Worm (Caenorhabditis elegans) whole organism, early embryonic: ENCODE results near the gene C53D6.7.

ENCODE experiments used
- B0310.2 ChIP-seq: sonication (generic microtip); optimal IDR thresholded peaks from 2 replicates; lab custom pipeline; 2016; ENCODE audit warnings: mild to moderate bottlenecking, missing genetic modification characterization, missing compliant biosample characterization
- F13C5.2 ChIP-seq: sonication (generic microtip); optimal IDR thresholded peaks from 2 replicates; lab custom pipeline; 2017; ENCODE audit warnings: mild to moderate bottlenecking, missing genetic modification characterization, inconsistent platforms, missing compliant biosample characterization
- aly-1 ChIP-seq: sonication (generic microtip); optimal IDR thresholded peaks from 2 replicates; lab custom pipeline; 2016; ENCODE audit warnings: missing genetic modification characterization, missing compliant biosample characterization
- ama-1 ChIP-seq: fragments of 150-350 bp; optimal IDR thresholded peaks from 2 replicates; lab custom pipeline; 2014
- ceh-13 ChIP-seq: fragments of 200-800 bp; sonication (Bioruptor generic); optimal IDR thresholded peaks from 2 replicates; lab custom pipeline; 2018; ENCODE audit warnings: mild to moderate bottlenecking, missing genetic modification characterization, missing compliant biosample characterization
- ceh-36 ChIP-seq: sonication (generic microtip); optimal IDR thresholded peaks from 2 replicates; lab custom pipeline; 2016; ENCODE audit warnings: missing genetic modification characterization, inconsistent platforms, missing compliant biosample characterization
- ets-7 ChIP-seq: sonication (generic microtip); optimal IDR thresholded peaks from 2 replicates; lab custom pipeline; 2016; ENCODE audit warnings: missing genotype, missing genetic modification characterization, missing compliant biosample characterization
- flt-1 ChIP-seq: fragments of 200-800 bp; sonication (Bioruptor generic); IDR thresholded peaks from 2 replicates; pipeline ENCODE4 v1.3.6; 2022; ENCODE audit warnings: missing genetic modification characterization, missing compliant biosample characterization
- hmbx-1 ChIP-seq: sonication (generic microtip); optimal IDR thresholded peaks from 2 replicates; lab custom pipeline; 2016; ENCODE audit warnings: mild to moderate bottlenecking, missing genetic modification characterization, missing compliant biosample characterization
- hmg-4 ChIP-seq: fragments of 200-800 bp; sonication (Bioruptor generic); optimal IDR thresholded peaks from 2 replicates; lab custom pipeline; 2018; ENCODE audit warnings: mild to moderate bottlenecking, missing genetic modification characterization, missing compliant biosample characterization
- hnd-1 ChIP-seq: sonication (generic microtip); optimal IDR thresholded peaks from 2 replicates; lab custom pipeline; 2016; ENCODE audit warnings: missing genetic modification characterization, missing compliant biosample characterization
- pes-1 ChIP-seq: fragments of 200-800 bp; sonication (Bioruptor generic); IDR thresholded peaks from 2 replicates; pipeline ENCODE4 v1.3.6; 2022; ENCODE audit warnings: missing genetic modification reagents, missing genetic modification characterization, missing compliant biosample characterization
- scrt-1 ChIP-seq: fragments of 200-800 bp; sonication (Bioruptor generic); IDR thresholded peaks from 2 replicates; pipeline ENCODE4 v1.3.6; 2022; ENCODE audit warnings: missing genetic modification characterization, missing compliant biosample characterization
- sea-1 ChIP-seq: fragments of 200-800 bp; sonication (Bioruptor generic); conservative IDR thresholded peaks from 2 replicates; pipeline ENCODE4 v1.3.6; 2022; ENCODE audit warnings: missing genetic modification characterization, missing compliant biosample characterization
- tbx-11 ChIP-seq: fragments of 200-800 bp; sonication (Bioruptor generic); IDR thresholded peaks from 2 replicates; pipeline ENCODE4 v1.3.6; 2022; ENCODE audit warnings: missing genetic modification characterization, missing compliant biosample characterization
- tbx-37 ChIP-seq: fragments of 200-800 bp; sonication (Bioruptor generic); conservative IDR thresholded peaks from 2 replicates; pipeline ENCODE4 v1.3.6; 2022; ENCODE audit warnings: missing genetic modification reagents, missing genetic modification characterization, missing compliant biosample characterization
- tra-4 ChIP-seq: sonication (generic microtip); optimal IDR thresholded peaks from 2 replicates; lab custom pipeline; 2017; ENCODE audit warnings: missing genetic modification characterization, missing compliant biosample characterization

C53D6.7 gene

ce11 chrIV:9007947-9008346 lies 29.0 kb downstream of the C53D6.7 start:
- TF ChIP-seq B0310.2 (tag; lab: Kevin White, UChicago) (no peak), ets-7 (tag; lab: Kevin White, UChicago) (no peak), aly-1 (tag; lab: Kevin White, UChicago) (no peak), hnd-1 (tag; lab: Kevin White, UChicago) (no peak), hmg-4 (GFP tag; lab: Kevin White, UChicago) (no peak), F13C5.2 (tag; lab: Kevin White, UChicago) (no peak), sea-1 (GFP tag; lab: Robert Waterston, UW) (no peak), hmbx-1 (tag; lab: Kevin White, UChicago) (no peak)

- no peak for TF ChIP-seq F13C5.2 (tag; lab: Kevin White, UChicago)
- TF ChIP-seq ceh-36 (tag; lab: Kevin White, UChicago): no peak
- TF ChIP-seq hnd-1 (tag; lab: Kevin White, UChicago): no peak
- no peak for TF ChIP-seq tbx-37 (GFP tag; lab: Robert Waterston, UW)
- TF ChIP-seq hmg-4 (GFP tag; lab: Kevin White, UChicago): no peak
- TF ChIP-seq scrt-1 (GFP tag; lab: Robert Waterston, UW): no peak
- TF ChIP-seq aly-1 (tag; lab: Kevin White, UChicago): no peak
- TF ChIP-seq tra-4: no peak
- no peak for TF ChIP-seq sea-1 (GFP tag; lab: Robert Waterston, UW)
- TF ChIP-seq ceh-13 (GFP tag; lab: Kevin White, UChicago): no peak
- TF ChIP-seq ama-1 (lab: Kevin White, UChicago): no peak
Observed at ce11 chrIV:9005310-9005709, 31.7 kb downstream of the C53D6.7 start, which contains the start of gene unc-129. TSS of gene unc-129 (minus strand) at chrIV:9005410.

ce11 chrIV:9002636-9003035 lies 34.3 kb downstream of the C53D6.7 start, which contains the start of gene C53D6.8:
TSS of gene C53D6.8 (minus strand) at chrIV:9002736.
- TF ChIP-seq sea-1 (GFP tag; lab: Robert Waterston, UW) (no peak), B0310.2 (tag; lab: Kevin White, UChicago) (no peak), ceh-36 (tag; lab: Kevin White, UChicago) (no peak), ets-7 (tag; lab: Kevin White, UChicago) (no peak), tbx-37 (GFP tag; lab: Robert Waterston, UW) (no peak), F13C5.2 (tag; lab: Kevin White, UChicago) (no peak), ama-1 (lab: Kevin White, UChicago) (no peak), aly-1 (tag; lab: Kevin White, UChicago) (no peak), tra-4 (no peak), tbx-11 (GFP tag; lab: Robert Waterston, UW) (no peak), scrt-1 (GFP tag; lab: Robert Waterston, UW) (no peak), pes-1 (GFP tag; lab: Robert Waterston, UW) (no peak), hmbx-1 (tag; lab: Kevin White, UChicago) (no peak), hnd-1 (tag; lab: Kevin White, UChicago) (no peak), flt-1 (GFP tag; lab: Robert Waterston, UW) (no peak), ceh-13 (GFP tag; lab: Kevin White, UChicago) (no peak), hmg-4 (GFP tag; lab: Kevin White, UChicago) (no peak)

DNA sequence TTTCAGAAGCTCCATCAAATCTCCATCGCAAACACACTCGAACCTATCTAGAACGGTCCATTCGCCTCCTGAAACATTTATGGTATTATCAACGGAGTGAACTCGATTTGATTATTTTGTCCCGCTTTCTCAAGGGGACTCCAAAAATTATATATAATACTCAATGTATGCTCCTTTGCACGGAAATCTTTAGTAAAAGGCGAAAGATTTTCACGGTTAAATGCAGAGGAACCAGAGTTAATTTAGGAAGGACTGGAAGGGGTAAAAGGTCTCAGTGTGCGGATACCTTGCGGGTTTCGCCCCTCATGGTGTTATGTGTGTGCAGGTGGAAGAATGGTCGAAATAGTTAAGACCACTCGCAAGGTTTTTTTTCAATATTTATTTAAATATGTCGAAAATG lies 35.8 kb downstream of the C53D6.7 start:
- TF ChIP-seq tbx-11 (GFP tag; lab: Robert Waterston, UW) (no peak), flt-1 (GFP tag; lab: Robert Waterston, UW) (no peak), aly-1 (tag; lab: Kevin White, UChicago) (no peak), sea-1 (GFP tag; lab: Robert Waterston, UW) (no peak)

- TF ChIP-seq hmg-4 (GFP tag; lab: Kevin White, UChicago) (no peak), scrt-1 (GFP tag; lab: Robert Waterston, UW) (no peak), ama-1 (lab: Kevin White, UChicago) (no peak), hmbx-1 (tag; lab: Kevin White, UChicago) (no peak), ceh-36 (tag; lab: Kevin White, UChicago) (no peak), sea-1 (GFP tag; lab: Robert Waterston, UW) (no peak), tbx-37 (GFP tag; lab: Robert Waterston, UW) (no peak), tbx-11 (GFP tag; lab: Robert Waterston, UW) (no peak), B0310.2 (tag; lab: Kevin White, UChicago) (no peak), F13C5.2 (tag; lab: Kevin White, UChicago) (no peak), aly-1 (tag; lab: Kevin White, UChicago) (no peak), ets-7 (tag; lab: Kevin White, UChicago) (no peak), tra-4 (no peak), hnd-1 (tag; lab: Kevin White, UChicago) (no peak), pes-1 (GFP tag; lab: Robert Waterston, UW) (no peak), ceh-13 (GFP tag; lab: Kevin White, UChicago) (no peak), flt-1 (GFP tag; lab: Robert Waterston, UW) (no peak)
Observed at ce11 chrIV:9000664-9001063, 36.3 kb downstream of the C53D6.7 start.

DNA sequence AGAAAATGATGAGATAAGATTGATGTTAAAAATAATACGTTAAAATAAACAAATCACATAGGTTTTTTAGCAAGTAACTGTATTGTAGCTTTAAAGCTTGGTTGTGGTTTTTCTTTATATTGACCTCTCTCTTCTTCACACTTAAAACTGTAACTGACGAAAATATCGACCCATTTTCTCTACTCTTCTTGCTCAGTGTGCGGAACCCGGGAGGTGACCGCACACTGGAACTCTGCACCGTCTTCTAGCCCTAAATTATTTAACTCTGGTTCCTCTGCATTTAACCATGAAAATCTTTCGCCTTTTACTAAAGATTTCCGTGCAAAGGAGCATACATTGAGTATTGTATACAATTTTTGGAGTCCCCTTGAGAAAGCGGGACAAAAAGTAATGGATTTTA lies 42.5 kb downstream of the C53D6.7 start:
- no peak for TF ChIP-seq ceh-36 (tag; lab: Kevin White, UChicago)
- no peak for TF ChIP-seq pes-1 (GFP tag; lab: Robert Waterston, UW)
- no peak for TF ChIP-seq tbx-37 (GFP tag; lab: Robert Waterston, UW)
- no peak for TF ChIP-seq scrt-1 (GFP tag; lab: Robert Waterston, UW)
- TF ChIP-seq ama-1 (lab: Kevin White, UChicago): no peak
- no peak for TF ChIP-seq sea-1 (GFP tag; lab: Robert Waterston, UW)
- TF ChIP-seq B0310.2 (tag; lab: Kevin White, UChicago): no peak
- no peak for TF ChIP-seq tbx-11 (GFP tag; lab: Robert Waterston, UW)
- TF ChIP-seq aly-1 (tag; lab: Kevin White, UChicago): no peak
- no peak for TF ChIP-seq hmg-4 (GFP tag; lab: Kevin White, UChicago)
- no peak for TF ChIP-seq tra-4

DNA sequence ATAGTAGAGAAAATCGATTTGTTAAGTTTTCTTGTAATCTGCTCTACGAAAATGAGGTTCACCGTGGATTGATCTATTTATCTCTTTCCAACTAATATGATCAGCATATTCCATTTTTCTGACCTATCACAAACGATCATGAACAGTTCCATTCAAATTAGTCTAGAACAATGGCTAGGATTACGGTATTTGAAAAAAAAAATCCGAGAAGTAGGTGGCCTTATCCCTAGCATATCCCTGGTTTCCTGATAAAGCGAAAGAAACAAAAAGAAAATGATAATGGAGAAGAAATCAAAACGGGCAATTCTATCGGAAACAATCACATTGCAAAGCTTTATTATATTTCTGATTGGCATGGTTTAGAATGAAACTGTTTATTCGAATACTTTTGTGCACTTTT lies 44.2 kb downstream of the C53D6.7 start, which contains the start of gene mltn-12:
Gene mltn-12, plus strand, starts transcription at position 301 of the 400 bp plus-strand sequence.
- TF ChIP-seq tbx-11 (GFP tag; lab: Robert Waterston, UW): no peak
- no peak for TF ChIP-seq ceh-36 (tag; lab: Kevin White, UChicago)
- no peak for TF ChIP-seq flt-1 (GFP tag; lab: Robert Waterston, UW)
- no peak for TF ChIP-seq ets-7 (tag; lab: Kevin White, UChicago)
- no peak for TF ChIP-seq scrt-1 (GFP tag; lab: Robert Waterston, UW)
- no peak for TF ChIP-seq B0310.2 (tag; lab: Kevin White, UChicago)
- TF ChIP-seq tbx-37 (GFP tag; lab: Robert Waterston, UW): no peak
- no peak for TF ChIP-seq ama-1 (lab: Kevin White, UChicago)
- no peak for TF ChIP-seq hmbx-1 (tag; lab: Kevin White, UChicago)
- TF ChIP-seq hmg-4 (GFP tag; lab: Kevin White, UChicago): no peak
- no peak for TF ChIP-seq sea-1 (GFP tag; lab: Robert Waterston, UW)
- TF ChIP-seq pes-1 (GFP tag; lab: Robert Waterston, UW): no peak
- TF ChIP-seq ceh-13 (GFP tag; lab: Kevin White, UChicago): no peak
- TF ChIP-seq hnd-1 (tag; lab: Kevin White, UChicago): no peak
- TF ChIP-seq F13C5.2 (tag; lab: Kevin White, UChicago): no peak
- TF ChIP-seq aly-1 (tag; lab: Kevin White, UChicago): no peak
- no peak for TF ChIP-seq tra-4
